Worm (Caenorhabditis elegans) whole organism, young adult: ENCODE data around the gene col-72.

Experiments used
- C06A6.2 ChIP-seq: fragments of 200-800 bp; sonication (Bioruptor generic); conservative IDR thresholded peaks from 2 replicates; pipeline ENCODE4 v1.3.6; 2022; ENCODE audit warnings: missing genetic modification characterization, missing compliant biosample characterization
- F23B12.7 ChIP-seq: sonication (generic microtip); optimal IDR thresholded peaks from 2 replicates; lab custom pipeline; 2017; ENCODE audit warnings: missing genetic modification characterization, mild to moderate bottlenecking, missing compliant biosample characterization, antibody characterized with exemption, moderate library complexity; ENCODE audit not compliant: insufficient read depth
- F37B4.10 ChIP-seq: fragments of 200-800 bp; sonication (Bioruptor generic); IDR thresholded peaks from 2 replicates; pipeline ENCODE4 v1.3.6; 2022; ENCODE audit warnings: missing genetic modification characterization, missing compliant biosample characterization
- F49E8.2 ChIP-seq: sonication (generic microtip); optimal IDR thresholded peaks from 3 replicates; lab custom pipeline; 2017; ENCODE audit warnings: missing genetic modification characterization, mild to moderate bottlenecking, missing compliant biosample characterization, antibody characterized with exemption, moderate library complexity; ENCODE audit not compliant: insufficient read depth
- F57C9.4 ChIP-seq: sonication (generic microtip); optimal IDR thresholded peaks from 2 replicates; lab custom pipeline; 2017; ENCODE audit warnings: mild to moderate bottlenecking, missing genetic modification characterization, missing compliant biosample characterization
- T26A5.8 ChIP-seq: sonication (generic microtip); optimal IDR thresholded peaks from 2 replicates; lab custom pipeline; 2016; ENCODE audit warnings: missing genetic modification characterization, missing compliant biosample characterization
- Y53F4B.3 ChIP-seq: fragments of 200-800 bp; sonication (Bioruptor generic); IDR thresholded peaks from 2 replicates; pipeline ENCODE4 v1.3.6; 2022; ENCODE audit warnings: missing genetic modification reagents, missing genetic modification characterization, missing compliant biosample characterization
- Y53G8AR.9 ChIP-seq: fragments of 200-800 bp; sonication (Bioruptor generic); conservative IDR thresholded peaks from 2 replicates; pipeline ENCODE4 v1.3.6; 2022; ENCODE audit warnings: missing genetic modification reagents, missing genetic modification characterization, missing compliant biosample characterization
- atf-7 ChIP-seq: sonication (generic microtip); optimal IDR thresholded peaks from 2 replicates; lab custom pipeline; 2017; ENCODE audit warnings: mild to moderate bottlenecking, missing genetic modification characterization, missing compliant biosample characterization
- athp-1 ChIP-seq: sonication (generic microtip); optimal IDR thresholded peaks from 2 replicates; lab custom pipeline; 2017; ENCODE audit warnings: mild to moderate bottlenecking, missing genetic modification characterization, missing compliant biosample characterization
- attf-6 ChIP-seq: fragments of 200-800 bp; sonication (Bioruptor generic); IDR thresholded peaks from 2 replicates; pipeline ENCODE4 v1.3.6; 2022; ENCODE audit warnings: missing genetic modification reagents, missing genetic modification characterization, missing compliant biosample characterization
- bed-1 ChIP-seq: fragments of 200-800 bp; sonication (Bioruptor generic); IDR thresholded peaks from 2 replicates; pipeline ENCODE4 v1.3.6; 2022; ENCODE audit warnings: missing genetic modification reagents, missing genetic modification characterization, missing compliant biosample characterization
- bed-2 ChIP-seq: fragments of 200-800 bp; sonication (Bioruptor generic); IDR thresholded peaks from 2 replicates; pipeline ENCODE4 v1.3.6; 2022; ENCODE audit warnings: missing genetic modification reagents, missing genetic modification characterization, missing compliant biosample characterization
- cebp-2 ChIP-seq: fragments of 200-800 bp; sonication (Bioruptor generic); IDR thresholded peaks from 2 replicates; pipeline ENCODE4 v1.3.6; 2022; ENCODE audit warnings: missing genetic modification characterization, missing compliant biosample characterization
- ceh-27 ChIP-seq: fragments of 200-800 bp; sonication (Bioruptor generic); optimal IDR thresholded peaks from 2 replicates; lab custom pipeline; 2018; ENCODE audit warnings: mild to moderate bottlenecking, missing genetic modification characterization, moderate library complexity, missing compliant biosample characterization
- egl-44 ChIP-seq: fragments of 200-800 bp; sonication (Bioruptor generic); IDR thresholded peaks from 2 replicates; pipeline ENCODE4 v1.3.6; 2022; ENCODE audit warnings: missing genetic modification reagents, missing genetic modification characterization, missing compliant biosample characterization
- egrh-3 ChIP-seq: fragments of 200-800 bp; sonication (Bioruptor generic); IDR thresholded peaks from 2 replicates; pipeline ENCODE4 v1.3.6; 2022; ENCODE audit warnings: missing genetic modification reagents, missing genetic modification characterization, missing compliant biosample characterization
- ekl-4 ChIP-seq: fragments of 200-800 bp; sonication (Bioruptor generic); IDR thresholded peaks from 2 replicates; pipeline ENCODE4 v1.3.6; 2022; ENCODE audit warnings: missing genetic modification reagents, missing genetic modification characterization, missing compliant biosample characterization
- fkh-3 ChIP-seq: sonication (generic microtip); optimal IDR thresholded peaks from 2 replicates; lab custom pipeline; 2016; ENCODE audit warnings: mild to moderate bottlenecking, missing genetic modification characterization, missing compliant biosample characterization
- gei-17 ChIP-seq: fragments of 200-800 bp; sonication (Bioruptor generic); optimal IDR thresholded peaks from 2 replicates; lab custom pipeline; 2018; ENCODE audit warnings: mild to moderate bottlenecking, missing genetic modification characterization, missing compliant biosample characterization
- him-1 ChIP-seq: sonication (generic microtip); optimal IDR thresholded peaks from 2 replicates; lab custom pipeline; 2016; ENCODE audit warnings: missing genotype, missing genetic modification reagents, missing genetic modification characterization, missing compliant biosample characterization
- hmg-20 ChIP-seq: fragments of 200-800 bp; sonication (Bioruptor generic); IDR thresholded peaks from 2 replicates; pipeline ENCODE4 v1.3.6; 2022; ENCODE audit warnings: missing genetic modification reagents, missing genetic modification characterization, missing compliant biosample characterization
- hrde-1 ChIP-seq: sonication (generic microtip); optimal IDR thresholded peaks from 2 replicates; lab custom pipeline; 2016; ENCODE audit warnings: missing genetic modification characterization, mild to moderate bottlenecking, missing compliant biosample characterization, moderate library complexity, missing genotype, missing genetic modification reagents, borderline replicate concordance
- lag-1 ChIP-seq: fragments of 200-800 bp; sonication (Bioruptor generic); IDR thresholded peaks from 2 replicates; pipeline ENCODE4 v1.3.6; 2022; ENCODE audit warnings: missing genetic modification reagents, missing genetic modification characterization, missing compliant biosample characterization
- let-607 ChIP-seq, 2 experiments: fragments of 200-800 bp in 1 of 2; sonication (Bioruptor generic) in 1 of 2; sonication (generic microtip) in 1 of 2; optimal IDR thresholded peaks; 2 replicates each; lab custom pipeline; 2016 to 2018; ENCODE audit warnings: mild to moderate bottlenecking in 2 of 2, missing compliant biosample characterization in 2 of 2, missing genetic modification characterization in 2 of 2, moderate library complexity in 2 of 2, missing genotype in 1 of 2
- lin-35 ChIP-seq, 3 experiments: fragments of 150-350 bp in 2 of 3; sonication (generic microtip) in 1 of 3; optimal IDR thresholded peaks; 2 replicates each; lab custom pipeline; 2014 to 2018; ENCODE audit warnings: missing biosample characterization in 3 of 3, missing genetic modification characterization in 3 of 3, missing genetic modification reagents in 3 of 3
- lir-1 ChIP-seq: fragments of 200-800 bp; sonication (Bioruptor generic); conservative IDR thresholded peaks from 2 replicates; pipeline ENCODE4 v1.3.6; 2022; ENCODE audit warnings: missing genetic modification reagents, missing genetic modification characterization, missing compliant biosample characterization
- lsy-27 ChIP-seq: sonication (generic microtip); optimal IDR thresholded peaks from 2 replicates; lab custom pipeline; 2017; ENCODE audit warnings: missing genetic modification characterization, mild to moderate bottlenecking, missing compliant biosample characterization, antibody characterized with exemption, missing genotype, borderline replicate concordance; ENCODE audit not compliant: insufficient read depth
- madf-3 ChIP-seq: fragments of 200-800 bp; sonication (Bioruptor generic); IDR thresholded peaks from 2 replicates; pipeline ENCODE4 v1.3.6; 2022; ENCODE audit warnings: missing genetic modification reagents, missing genetic modification characterization, missing compliant biosample characterization
- madf-8 ChIP-seq: fragments of 200-800 bp; sonication (Bioruptor generic); conservative IDR thresholded peaks from 2 replicates; pipeline ENCODE4 v1.3.6; 2022; ENCODE audit warnings: missing genetic modification reagents, missing genetic modification characterization, missing compliant biosample characterization
- mel-28 ChIP-seq: sonication (generic microtip); optimal IDR thresholded peaks from 2 replicates; lab custom pipeline; 2016; ENCODE audit warnings: borderline replicate concordance, mild to moderate bottlenecking, missing genetic modification characterization, missing compliant biosample characterization
- mes-4 ChIP-seq: sonication (generic microtip); optimal IDR thresholded peaks from 2 replicates; lab custom pipeline; 2016; ENCODE audit warnings: missing genotype, missing genetic modification characterization, missing compliant biosample characterization
- nfya-2 ChIP-seq: fragments of 200-800 bp; sonication (Bioruptor generic); IDR thresholded peaks from 2 replicates; pipeline ENCODE4 v1.3.6; 2022; ENCODE audit warnings: missing genetic modification reagents, missing genetic modification characterization, missing compliant biosample characterization
- nhr-179 ChIP-seq: sonication (generic microtip); optimal IDR thresholded peaks from 2 replicates; lab custom pipeline; 2016; ENCODE audit warnings: mild to moderate bottlenecking, missing genetic modification characterization, missing compliant biosample characterization
- nhr-80 ChIP-seq: sonication (generic microtip); optimal IDR thresholded peaks from 2 replicates; lab custom pipeline; 2016; ENCODE audit warnings: missing genetic modification characterization, missing compliant biosample characterization
- pha-4 ChIP-seq: fragments of 150-350 bp; sonication (generic microtip); optimal IDR thresholded peaks from 2 replicates; lab custom pipeline; 2014; ENCODE audit warnings: missing biosample characterization, missing genetic modification reagents, missing genetic modification characterization
- rcor-1 ChIP-seq: fragments of 200-800 bp; sonication (Bioruptor generic); IDR thresholded peaks from 2 replicates; pipeline ENCODE4 v1.3.6; 2022; ENCODE audit warnings: missing genetic modification reagents, missing genetic modification characterization, missing compliant biosample characterization
- rec-8 ChIP-seq, 2 experiments: sonication (generic microtip); optimal IDR thresholded peaks; 2 replicates each; lab custom pipeline; 2016; ENCODE audit warnings: mild to moderate bottlenecking in 2 of 2, missing genetic modification characterization in 2 of 2, missing genetic modification reagents in 2 of 2, missing genotype in 2 of 2, missing biosample characterization in 1 of 2, missing compliant biosample characterization in 1 of 2, moderate library complexity in 1 of 2
- snpc-1.1 ChIP-seq: sonication (generic microtip); optimal IDR thresholded peaks from 2 replicates; lab custom pipeline; 2017; ENCODE audit warnings: missing genetic modification characterization, mild to moderate bottlenecking, missing compliant biosample characterization, antibody characterized with exemption, moderate library complexity, missing genotype, missing genetic modification reagents; ENCODE audit not compliant: insufficient read depth
- snpc-1.3 ChIP-seq: sonication (generic microtip); optimal IDR thresholded peaks from 2 replicates; lab custom pipeline; 2017; ENCODE audit warnings: missing genetic modification characterization, mild to moderate bottlenecking, missing compliant biosample characterization, antibody characterized with exemption, moderate library complexity, missing genotype, missing genetic modification reagents; ENCODE audit not compliant: insufficient read depth
- snpc-3.4 ChIP-seq: sonication (generic microtip); optimal IDR thresholded peaks from 2 replicates; lab custom pipeline; 2017; ENCODE audit warnings: missing genetic modification characterization, mild to moderate bottlenecking, missing compliant biosample characterization, antibody characterized with exemption, moderate library complexity, missing genotype, missing genetic modification reagents
- snpc-4 ChIP-seq, 5 experiments: fragments of 150-350 bp in 1 of 5; sonication (generic microtip) in 4 of 5; optimal IDR thresholded peaks; 2 replicates each; lab custom pipeline; 2014 to 2018; ENCODE audit warnings: missing genetic modification characterization in 5 of 5, missing biosample characterization in 3 of 5, antibody characterized with exemption in 2 of 5, mild to moderate bottlenecking in 2 of 5, missing compliant biosample characterization in 2 of 5, missing genotype in 2 of 5, moderate library complexity in 2 of 5, missing genetic modification reagents in 1 of 5
- tlf-1 ChIP-seq: fragments of 200-800 bp; sonication (Bioruptor generic); optimal IDR thresholded peaks from 2 replicates; lab custom pipeline; 2018; ENCODE audit warnings: mild to moderate bottlenecking, missing genetic modification characterization, missing compliant biosample characterization
- unc-62 ChIP-seq: fragments of 150-350 bp; optimal IDR thresholded peaks from 2 replicates; lab custom pipeline; 2014; ENCODE audit warnings: missing biosample characterization, missing genetic modification reagents, missing genetic modification characterization
- zfh-2 ChIP-seq: fragments of 200-800 bp; sonication (Bioruptor generic); conservative IDR thresholded peaks from 2 replicates; pipeline ENCODE4 v1.3.6; 2022; ENCODE audit warnings: missing genetic modification reagents, missing genetic modification characterization, missing compliant biosample characterization
- ztf-25 ChIP-seq: fragments of 200-800 bp; sonication (Bioruptor generic); IDR thresholded peaks from 2 replicates; pipeline ENCODE4 v1.3.6; 2022; ENCODE audit warnings: missing genetic modification reagents, missing genetic modification characterization, missing compliant biosample characterization
- ztf-3 ChIP-seq: fragments of 200-800 bp; sonication (Bioruptor generic); optimal IDR thresholded peaks from 2 replicates; lab custom pipeline; 2018; ENCODE audit warnings: mild to moderate bottlenecking, missing genetic modification characterization, missing compliant biosample characterization

The col-72 gene

DNA sequence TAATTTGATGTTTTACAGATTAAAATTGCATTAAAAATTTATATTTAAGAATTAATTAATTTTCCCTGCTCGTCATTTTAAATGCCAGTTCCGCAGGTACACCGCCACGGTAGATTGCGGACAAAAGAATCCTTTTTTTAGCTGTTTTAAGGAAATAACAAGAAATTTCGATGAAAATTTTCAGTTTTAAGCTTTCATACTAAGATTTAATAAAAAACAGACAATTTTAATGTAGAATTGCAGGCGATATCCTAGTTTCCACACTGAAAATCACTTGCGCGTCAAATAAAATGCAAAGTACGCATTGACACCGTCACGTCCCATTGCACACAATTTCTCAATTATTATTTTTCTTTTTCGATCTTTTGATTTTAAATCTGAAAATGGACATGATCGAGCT is 29.5 kb upstream of the col-72 start, which contains the start of gene dnc-3 (continued):
- TF ChIP-seq ztf-25 (GFP tag; lab: Robert Waterston, UW) (no peak), cebp-2 (GFP tag; lab: Robert Waterston, UW) (no peak), Y53G8AR.9 (no peak), nhr-80 (tag; lab: Kevin White, UChicago) (no peak), ztf-3 (GFP tag; lab: Kevin White, UChicago) (no peak), F23B12.7 (tag; lab: Kevin White, UChicago) (no peak), T26A5.8 (tag; lab: Kevin White, UChicago) (no peak), snpc-3.4 (tag; lab: Kevin White, UChicago) (no peak), rcor-1 (GFP tag; lab: Robert Waterston, UW) (no peak), zfh-2 (no peak), C06A6.2 (GFP tag; lab: Robert Waterston, UW) (no peak), lir-1 (no peak), madf-8 (GFP tag; lab: Robert Waterston, UW) (peak; percentile 53), snpc-1.1 (tag; lab: Kevin White, UChicago) (no peak), atf-7 (tag; lab: Kevin White, UChicago) (no peak), lsy-27 (tag; lab: Kevin White, UChicago) (no peak), mes-4 (tag; lab: Kevin White, UChicago) (no peak), ekl-4 (no peak), nfya-2 (GFP tag; lab: Robert Waterston, UW) (no peak), Y53F4B.3 (no peak), bed-2 (no peak), F37B4.10 (GFP tag; lab: Robert Waterston, UW) (no peak), lin-35 (GFP tag; optimal IDR thresholded peaks at IDR 0.05; lab: Kevin White, UChicago) (peak in 1 of 3 experiments; percentile 31), fkh-3 (tag; lab: Kevin White, UChicago) (no peak), snpc-1.3 (tag; lab: Kevin White, UChicago) (no peak), snpc-4 (GFP tag; optimal IDR thresholded peaks at IDR 0.05; lab: Kevin White, UChicago) (no peak), snpc-4 (tag; optimal IDR thresholded peaks at IDR 0.05; lab: Kevin White, UChicago) (peak in 1 of 4 experiments; percentile 45), attf-6 (no peak), pha-4 (no peak), gei-17 (GFP tag; lab: Kevin White, UChicago) (no peak), F49E8.2 (tag; lab: Kevin White, UChicago) (no peak), hrde-1 (tag; lab: Kevin White, UChicago) (no peak), hmg-20 (GFP tag; lab: Robert Waterston, UW) (no peak), unc-62 (GFP tag; lab: Kevin White, UChicago) (no peak), bed-1 (GFP tag; lab: Robert Waterston, UW) (no peak), madf-3 (GFP tag; lab: Robert Waterston, UW) (no peak), him-1 (tag; lab: Kevin White, UChicago) (no peak), tlf-1 (GFP tag; lab: Kevin White, UChicago) (no peak), egl-44 (no peak), let-607 (tag; optimal IDR thresholded peaks at IDR 0.05; lab: Kevin White, UChicago) (peak in 1 of 2 experiments; percentile 61), lag-1 (GFP tag; lab: Robert Waterston, UW) (no peak), nhr-179 (tag; lab: Kevin White, UChicago) (no peak), F57C9.4 (tag; lab: Kevin White, UChicago) (no peak), ceh-27 (no peak), egrh-3 (GFP tag; lab: Robert Waterston, UW) (no peak), rec-8 (tag; optimal IDR thresholded peaks at IDR 0.05; lab: Kevin White, UChicago) (no peak), athp-1 (tag; lab: Kevin White, UChicago) (no peak), mel-28 (tag; lab: Kevin White, UChicago) (no peak)
